Fruit fly (Drosophila melanogaster) whole organism, embryonic: ENCODE results near the gene DCTN1-p150.

Experiments
- Antp ChIP-seq: fragments of 200-800 bp; sonication (Bioruptor generic); optimal IDR thresholded peaks from 3 replicates; lab custom pipeline; 2016; ENCODE audit warnings: missing biosample characterization, missing genetic modification characterization
- CG11456 ChIP-seq: fragments of 200-800 bp; sonication (Bioruptor generic); IDR thresholded peaks from 3 replicates; pipeline ENCODE4 v1.3.6; 2022; ENCODE audit warnings: missing biosample characterization, missing genetic modification characterization
- CG11696 ChIP-seq: fragments of 200-800 bp; sonication (Bioruptor generic); IDR thresholded peaks from 2 replicates; pipeline ENCODE4 v1.3.6; 2022; ENCODE audit warnings: missing biosample characterization, missing genetic modification characterization
- CG12071 ChIP-seq: fragments of 200-800 bp; sonication (Bioruptor generic); optimal IDR thresholded peaks from 3 replicates; lab custom pipeline; 2018; ENCODE audit warnings: missing biosample characterization, mild to moderate bottlenecking, missing genetic modification characterization
- CG12769 ChIP-seq: fragments of 200-800 bp; sonication (Bioruptor generic); optimal IDR thresholded peaks from 2 replicates; lab custom pipeline; 2019; ENCODE audit warnings: missing biosample characterization, mild to moderate bottlenecking, missing genetic modification characterization, moderate library complexity
- CG13296 ChIP-seq: fragments of 200-800 bp; sonication (Bioruptor generic); optimal IDR thresholded peaks from 3 replicates; lab custom pipeline; 2018; ENCODE audit warnings: missing biosample characterization, mild to moderate bottlenecking, missing genetic modification characterization
- CG15269 ChIP-seq: fragments of 200-800 bp; sonication (Bioruptor generic); optimal IDR thresholded peaks from 2 replicates; lab custom pipeline; 2018; ENCODE audit warnings: missing biosample characterization, mild to moderate bottlenecking, missing genetic modification characterization, moderate library complexity
- CG16863 ChIP-seq: fragments of 200-800 bp; sonication (Bioruptor generic); optimal IDR thresholded peaks from 3 replicates; lab custom pipeline; 2016; ENCODE audit warnings: missing biosample characterization, missing genetic modification characterization
- CG17186 ChIP-seq: fragments of 200-800 bp; sonication (Bioruptor generic); optimal IDR thresholded peaks from 3 replicates; lab custom pipeline; 2017; ENCODE audit warnings: missing biosample characterization, missing genetic modification reagents, missing genetic modification characterization
- CG17328 ChIP-seq: fragments of 200-800 bp; sonication (Bioruptor generic); IDR thresholded peaks from 2 replicates; pipeline ENCODE4 v1.3.6; 2022; ENCODE audit warnings: missing biosample characterization, missing genetic modification characterization
- CG1792 ChIP-seq: fragments of 200-800 bp; sonication (Bioruptor generic); optimal IDR thresholded peaks from 2 replicates; lab custom pipeline; 2016; ENCODE audit warnings: missing biosample characterization, missing genetic modification characterization
- CG18599 ChIP-seq: fragments of 200-800 bp; sonication (Bioruptor generic); optimal IDR thresholded peaks from 3 replicates; lab custom pipeline; 2017; ENCODE audit warnings: missing biosample characterization, missing genetic modification characterization, mild to moderate bottlenecking, moderate library complexity, missing genetic modification reagents
- CG31388 ChIP-seq: fragments of 200-800 bp; sonication (Bioruptor generic); optimal IDR thresholded peaks from 2 replicates; lab custom pipeline; 2016; ENCODE audit warnings: missing biosample characterization, missing genetic modification characterization
- CG31441 ChIP-seq: fragments of 200-800 bp; sonication (Bioruptor generic); IDR thresholded peaks from 2 replicates; pipeline ENCODE4 v1.3.6; 2022; ENCODE audit warnings: missing biosample characterization, missing genetic modification characterization
- CG3847 ChIP-seq: fragments of 200-800 bp; sonication (Bioruptor generic); IDR thresholded peaks from 2 replicates; pipeline ENCODE4 v1.3.6; 2022; ENCODE audit warnings: missing biosample characterization, missing genetic modification characterization
- CG4820 ChIP-seq: fragments of 200-800 bp; sonication (Bioruptor generic); optimal IDR thresholded peaks from 3 replicates; lab custom pipeline; 2016; ENCODE audit warnings: missing biosample characterization, missing genetic modification characterization
- CG6765 ChIP-seq: fragments of 200-800 bp; sonication (Bioruptor generic); optimal IDR thresholded peaks from 3 replicates; lab custom pipeline; 2017; ENCODE audit warnings: missing biosample characterization, mild to moderate bottlenecking, missing genetic modification characterization
- CG9437 ChIP-seq: fragments of 200-800 bp; sonication (Bioruptor generic); optimal IDR thresholded peaks from 2 replicates; lab custom pipeline; 2018; ENCODE audit warnings: missing biosample characterization, mild to moderate bottlenecking, missing genetic modification characterization
- CG9797 ChIP-seq: fragments of 200-800 bp; sonication (Bioruptor generic); optimal IDR thresholded peaks from 3 replicates; lab custom pipeline; 2018; ENCODE audit warnings: missing biosample characterization, mild to moderate bottlenecking, missing genetic modification characterization
- Camta ChIP-seq: fragments of 200-800 bp; sonication (Bioruptor generic); optimal IDR thresholded peaks from 2 replicates; lab custom pipeline; 2016; ENCODE audit warnings: missing biosample characterization, missing genetic modification characterization
- Chrac-16 ChIP-seq: fragments of 200-800 bp; sonication (Bioruptor generic); optimal IDR thresholded peaks from 3 replicates; lab custom pipeline; 2016; ENCODE audit warnings: missing biosample characterization, missing genetic modification characterization
- Ets65A ChIP-seq: fragments of 200-800 bp; sonication (Bioruptor generic); peaks from one replicate; lab custom pipeline; 2016; ENCODE audit warnings: missing biosample characterization, missing genetic modification characterization
- GATAe ChIP-seq: fragments of 200-800 bp; sonication (Bioruptor generic); conservative IDR thresholded peaks from 2 replicates; pipeline ENCODE4 v1.3.6; 2022; ENCODE audit warnings: missing biosample characterization, missing genetic modification characterization
- H15 ChIP-seq: fragments of 200-800 bp; sonication (Bioruptor generic); IDR thresholded peaks from 3 replicates; pipeline ENCODE4 v1.3.6; 2022; ENCODE audit warnings: missing biosample characterization, missing genetic modification characterization
- HLH54F ChIP-seq: fragments of 200-800 bp; sonication (Bioruptor generic); optimal IDR thresholded peaks from 3 replicates; lab custom pipeline; 2016; ENCODE audit warnings: missing biosample characterization, missing genetic modification characterization
- Hmr ChIP-seq: fragments of 200-800 bp; sonication (Bioruptor generic); optimal IDR thresholded peaks from 3 replicates; lab custom pipeline; 2017; ENCODE audit warnings: mild to moderate bottlenecking, missing biosample characterization, missing genetic modification reagents, missing genetic modification characterization
- Kr ChIP-seq: fragments of 200-800 bp; sonication (Bioruptor generic); optimal IDR thresholded peaks from 2 replicates; lab custom pipeline; 2017; ENCODE audit warnings: missing biosample characterization, mild to moderate bottlenecking, missing genetic modification characterization
- Lhr ChIP-seq: fragments of 200-800 bp; sonication (Bioruptor generic); optimal IDR thresholded peaks from 3 replicates; lab custom pipeline; 2017; ENCODE audit warnings: mild to moderate bottlenecking, missing biosample characterization, missing genetic modification reagents, missing genetic modification characterization
- Oaz ChIP-seq: fragments of 200-800 bp; sonication (Bioruptor generic); IDR thresholded peaks from 2 replicates; pipeline ENCODE4 v1.3.6; 2022; ENCODE audit warnings: missing biosample characterization, missing genetic modification characterization
- Poxn ChIP-seq: fragments of 200-800 bp; sonication (Bioruptor generic); IDR thresholded peaks from 2 replicates; pipeline ENCODE4 v1.3.6; 2022; ENCODE audit warnings: missing biosample characterization, missing genetic modification characterization
- Sin3A ChIP-seq: fragments of >200 bp; optimal IDR thresholded peaks from 2 replicates; lab custom pipeline; 2018
- Xrp1 ChIP-seq: fragments of 200-800 bp; sonication (Bioruptor generic); IDR thresholded peaks from 2 replicates; pipeline ENCODE4 v1.3.6; 2022; ENCODE audit warnings: missing biosample characterization, missing genetic modification characterization
- YL-1 ChIP-seq: fragments of 200-800 bp; sonication (Bioruptor generic); optimal IDR thresholded peaks from 3 replicates; lab custom pipeline; 2017; ENCODE audit warnings: missing biosample characterization, mild to moderate bottlenecking, missing genetic modification characterization
- amos ChIP-seq: fragments of 200-800 bp; sonication (Bioruptor generic); IDR thresholded peaks from 2 replicates; pipeline ENCODE4 v1.3.6; 2022; ENCODE audit warnings: missing biosample characterization, missing genetic modification characterization; ENCODE audit not compliant: partially characterized antibody
- az2 ChIP-seq: fragments of 200-800 bp; sonication (Bioruptor generic); optimal IDR thresholded peaks from 3 replicates; lab custom pipeline; 2016; ENCODE audit warnings: missing biosample characterization, missing genetic modification characterization
- cato ChIP-seq: fragments of 200-800 bp; sonication (Bioruptor generic); optimal IDR thresholded peaks from 2 replicates; lab custom pipeline; 2016; ENCODE audit warnings: missing biosample characterization, missing genetic modification characterization, borderline replicate concordance
- chif ChIP-seq, 2 experiments: fragments of 200-800 bp; sonication (Bioruptor generic); optimal IDR thresholded peaks; 3 replicates each; lab custom pipeline; 2016; ENCODE audit warnings: missing biosample characterization in 2 of 2, missing genetic modification characterization in 2 of 2
- chn ChIP-seq: fragments of 200-800 bp; sonication (Bioruptor generic); optimal IDR thresholded peaks from 2 replicates; lab custom pipeline; 2016; ENCODE audit warnings: missing biosample characterization, missing genetic modification characterization
- crp ChIP-seq, 2 experiments: fragments of 200-800 bp; sonication (Bioruptor generic); optimal IDR thresholded peaks; 2 replicates in 1 of 2; 3 replicates in 1 of 2; lab custom pipeline; 2017; ENCODE audit warnings: missing biosample characterization in 2 of 2, missing genetic modification characterization in 2 of 2, mild to moderate bottlenecking in 1 of 2, moderate library complexity in 1 of 2
- dati ChIP-seq: fragments of 200-800 bp; sonication (Bioruptor generic); IDR thresholded peaks from 2 replicates; pipeline ENCODE4 v1.3.6; 2022; ENCODE audit warnings: missing biosample characterization, missing genetic modification characterization
- dmrt99B ChIP-seq: fragments of 200-800 bp; sonication (Bioruptor generic); optimal IDR thresholded peaks from 2 replicates; lab custom pipeline; 2018; ENCODE audit warnings: missing biosample characterization, mild to moderate bottlenecking, missing genetic modification characterization, moderate library complexity
- grau ChIP-seq: fragments of 200-800 bp; optimal IDR thresholded peaks from 3 replicates; lab custom pipeline; 2019; ENCODE audit warnings: missing biosample characterization, mild to moderate bottlenecking, missing genetic modification characterization, moderate library complexity
- h ChIP-seq: fragments of >200 bp; optimal IDR thresholded peaks from 2 replicates; lab custom pipeline; 2017
- ind ChIP-seq: fragments of 200-800 bp; sonication (Bioruptor generic); optimal IDR thresholded peaks from 3 replicates; lab custom pipeline; 2016; ENCODE audit warnings: missing biosample characterization, missing genetic modification characterization
- jing ChIP-seq: fragments of 200-800 bp; sonication (Bioruptor generic); optimal IDR thresholded peaks from 2 replicates; lab custom pipeline; 2018; ENCODE audit warnings: missing biosample characterization, mild to moderate bottlenecking, missing genetic modification characterization
- nerfin-2 ChIP-seq: fragments of 200-800 bp; sonication (Bioruptor generic); IDR thresholded peaks from 2 replicates; pipeline ENCODE4 v1.3.6; 2022; ENCODE audit warnings: missing biosample characterization, missing genetic modification characterization; ENCODE audit not compliant: partially characterized antibody
- repo ChIP-seq: fragments of 200-800 bp; sonication (Bioruptor generic); optimal IDR thresholded peaks from 2 replicates; lab custom pipeline; 2016; ENCODE audit warnings: missing biosample characterization, missing genetic modification characterization
- sisA ChIP-seq: fragments of 200-800 bp; sonication (Bioruptor generic); IDR thresholded peaks from 2 replicates; pipeline ENCODE4 v1.3.6; 2022; ENCODE audit warnings: missing biosample characterization, missing genetic modification characterization
- stc ChIP-seq: fragments of 200-800 bp; sonication (Bioruptor generic); IDR thresholded peaks from 2 replicates; pipeline ENCODE4 v1.3.6; 2022; ENCODE audit warnings: missing biosample characterization, missing genetic modification characterization
- wdn ChIP-seq: fragments of 200-800 bp; sonication (Bioruptor generic); IDR thresholded peaks from 2 replicates; pipeline ENCODE4 v1.3.6; 2022; ENCODE audit warnings: missing biosample characterization, missing genetic modification characterization

Gene DCTN1-p150

dm6 chr3L:13919794-13920631 is 9.2 kb upstream of the DCTN1-p150 start (continued):
- peak; percentile 32 for TF ChIP-seq CG17186 (GFP tag; lab: Kevin White, UChicago)
- TF ChIP-seq CG31441 (GFP tag; lab: Robert Waterston, UW), result peak; percentile 94
- peak; percentile 93 for TF ChIP-seq CG18599
- TF ChIP-seq Ets65A (GFP tag; lab: Kevin White, UChicago), result peak; percentile 98
- peak; percentile 90 for TF ChIP-seq CG15269 (tag; lab: Kevin White, UChicago)
- peak; percentile 77 for TF ChIP-seq cato
- TF ChIP-seq CG12071, result no peak
- TF ChIP-seq jing (GFP tag; lab: Kevin White, UChicago), result peak; percentile 88
- TF ChIP-seq CG12769 (tag; lab: Kevin White, UChicago), result peak; percentile 85
- TF ChIP-seq YL-1 (GFP tag; lab: Kevin White, UChicago), result peak; percentile 70
- TF ChIP-seq Sin3A (lab: Kevin White, UChicago), result no peak
- TF ChIP-seq ind (GFP tag; lab: Kevin White, UChicago), result peak; percentile 92
- TF ChIP-seq CG9437 (GFP tag; lab: Kevin White, UChicago), result peak; percentile 91
- peak; percentile 86 for TF ChIP-seq CG6765 (GFP tag; lab: Kevin White, UChicago)
- TF ChIP-seq Oaz (GFP tag; lab: Robert Waterston, UW), result peak; percentile 55
- no peak for TF ChIP-seq CG9797 (GFP tag; lab: Kevin White, UChicago)
- TF ChIP-seq h, result no peak
- peak; percentile 69 for TF ChIP-seq CG1792
- TF ChIP-seq dati (GFP tag; lab: Robert Waterston, UW), result no peak
- TF ChIP-seq Kr (GFP tag; lab: Kevin White, UChicago), result peak; percentile 52
- TF ChIP-seq CG4820 (GFP tag; lab: Kevin White, UChicago), result peak; percentile 91
- peak; percentile 66 for TF ChIP-seq wdn (GFP tag; lab: Robert Waterston, UW)
- peak; percentile 84 for TF ChIP-seq repo (GFP tag; lab: Kevin White, UChicago)
- TF ChIP-seq Lhr (GFP tag; lab: Kevin White, UChicago), result peak; percentile 70
- TF ChIP-seq grau (tag; lab: Kevin White, UChicago), result peak; percentile 94
- TF ChIP-seq crp (GFP tag; optimal IDR thresholded peaks at IDR 0.05; lab: Kevin White, UChicago), result peak in 1 of 2 experiments; percentile 51
- TF ChIP-seq CG16863 (GFP tag; lab: Kevin White, UChicago), result peak; percentile 90
- peak; percentile 95 for TF ChIP-seq Hmr (GFP tag; lab: Kevin White, UChicago)
- peak; percentile 92 for TF ChIP-seq Camta (GFP tag; lab: Kevin White, UChicago)
- TF ChIP-seq nerfin-2 (GFP tag; lab: Robert Waterston, UW), result no peak
- peak; percentile 80 for TF ChIP-seq CG11456 (GFP tag; lab: Robert Waterston, UW)
- TF ChIP-seq CG31388, result peak; percentile 72
- peak; percentile 55; the same call in 1 of the 2 replicates for TF ChIP-seq stc
- peak; percentile 83 for TF ChIP-seq chn (GFP tag; lab: Kevin White, UChicago)
- TF ChIP-seq H15 (GFP tag; lab: Robert Waterston, UW), result peak; percentile 78
- TF ChIP-seq amos (GFP tag; lab: Robert Waterston, UW), result peak; percentile 30; the same call in 1 of the 2 replicates
- TF ChIP-seq Poxn (GFP tag; lab: Robert Waterston, UW), result peak; percentile 66
- TF ChIP-seq chif (GFP tag; optimal IDR thresholded peaks at IDR 0.05; lab: Kevin White, UChicago), result peak; percentile 89 to 92
- TF ChIP-seq dmrt99B (tag; lab: Kevin White, UChicago), result peak; percentile 94
- TF ChIP-seq CG11696 (GFP tag; lab: Robert Waterston, UW), result 0 out of 2 replicates have a peak, but pooled peaks have one; percentile 21
- TF ChIP-seq Antp (GFP tag; lab: Kevin White, UChicago), result peak; percentile 88
- peak; percentile 92 for TF ChIP-seq az2 (GFP tag; lab: Kevin White, UChicago)
- TF ChIP-seq sisA (GFP tag; lab: Robert Waterston, UW), result peak; percentile 87
- TF ChIP-seq Chrac-16 (GFP tag; lab: Kevin White, UChicago), result peak; percentile 90
- peak; percentile 80 for TF ChIP-seq CG3847 (GFP tag; lab: Robert Waterston, UW)
- TF ChIP-seq Xrp1 (GFP tag; lab: Robert Waterston, UW), result peak; percentile 89
- peak; percentile 85 for TF ChIP-seq CG13296 (GFP tag; lab: Kevin White, UChicago)
- TF ChIP-seq HLH54F, result peak; percentile 89
- TF ChIP-seq GATAe (GFP tag; lab: Robert Waterston, UW), result peak; percentile 48; the same call in 1 of the 2 replicates
- peak; percentile 71 for TF ChIP-seq CG17328 (GFP tag; lab: Robert Waterston, UW)
